Fruit fly (Drosophila melanogaster) whole organism, wandering third instar larva: ENCODE measurements around the gene CG17300.

Experiments used
- Abd-B ChIP-seq: fragments of >200 bp; optimal IDR thresholded peaks from 2 replicates; lab custom pipeline; 2017; ENCODE audit warnings: missing biosample characterization, missing genetic modification characterization
- CG32264 ChIP-seq: fragments of 200-800 bp; sonication (Bioruptor generic); optimal IDR thresholded peaks from 2 replicates; lab custom pipeline; 2016; ENCODE audit warnings: missing biosample characterization, missing genetic modification characterization
- Dfd ChIP-seq: fragments of >200 bp; optimal IDR thresholded peaks from 2 replicates; lab custom pipeline; 2017; ENCODE audit warnings: missing biosample characterization, missing genetic modification characterization
- Dif ChIP-seq: fragments of 200-275, 200-300 bp; sonication (Bioruptor generic); optimal IDR thresholded peaks from 2 replicates; lab custom pipeline; 2018; ENCODE audit warnings: missing biosample characterization, missing genetic modification characterization; ENCODE audit not compliant: partially characterized antibody
- GATAd ChIP-seq: sonication (Bioruptor generic); optimal IDR thresholded peaks from 2 replicates; lab custom pipeline; 2016; ENCODE audit warnings: missing biosample characterization, missing genetic modification characterization
- HLH106 ChIP-seq: fragments of 200-800 bp; optimal IDR thresholded peaks from 3 replicates; lab custom pipeline; 2019; ENCODE audit warnings: missing biosample characterization, mild to moderate bottlenecking, missing genetic modification characterization, moderate library complexity
- Hnf4 ChIP-seq: fragments of 200-800 bp; sonication (Bioruptor generic); optimal IDR thresholded peaks from 2 replicates; lab custom pipeline; 2016; ENCODE audit warnings: missing biosample characterization, mild to moderate bottlenecking, missing genetic modification characterization
- Hr78 ChIP-seq: fragments of >200 bp; optimal IDR thresholded peaks from 2 replicates; lab custom pipeline; 2017; ENCODE audit warnings: missing biosample characterization, missing genetic modification characterization
- Hr83 ChIP-seq: fragments of 200-300 bp; sonication (Bioruptor generic); optimal IDR thresholded peaks from 2 replicates; lab custom pipeline; 2016; ENCODE audit warnings: missing biosample characterization, mild to moderate bottlenecking, missing genetic modification characterization, moderate library complexity; ENCODE audit not compliant: poor library complexity, severe bottlenecking
- Jra ChIP-seq: sonication (Bioruptor generic); optimal IDR thresholded peaks from 2 replicates; lab custom pipeline; 2016; ENCODE audit warnings: missing biosample characterization, missing genetic modification characterization
- Myc ChIP-seq: fragments of >200 bp; optimal IDR thresholded peaks from 2 replicates; lab custom pipeline; 2017
- N ChIP-seq: fragments of >200 bp; optimal IDR thresholded peaks from 2 replicates; lab custom pipeline; 2018; ENCODE audit warnings: missing biosample characterization, missing external identifiers, missing genetic modification characterization
- OdsH ChIP-seq: fragments of 200-800 bp; sonication (Bioruptor generic); optimal IDR thresholded peaks from 2 replicates; lab custom pipeline; 2016; ENCODE audit warnings: missing biosample characterization, mild to moderate bottlenecking, missing genetic modification characterization
- Rel ChIP-seq, 2 experiments: fragments of 200-800 bp; sonication (Bioruptor generic) in 1 of 2; optimal IDR thresholded peaks; 2 replicates in 1 of 2; 3 replicates in 1 of 2; lab custom pipeline; 2016 to 2019; ENCODE audit warnings: mild to moderate bottlenecking in 2 of 2, missing biosample characterization in 2 of 2, missing genetic modification characterization in 2 of 2, moderate library complexity in 1 of 2
- Sp1 ChIP-seq: fragments of 200-800 bp; sonication (Bioruptor generic); optimal IDR thresholded peaks from 3 replicates; lab custom pipeline; 2019; ENCODE audit warnings: missing biosample characterization, mild to moderate bottlenecking, missing genetic modification characterization, moderate library complexity
- Vsx2 ChIP-seq: fragments of 200-300, 225-300 bp; sonication (Bioruptor generic); optimal IDR thresholded peaks from 2 replicates; lab custom pipeline; 2018; ENCODE audit warnings: missing biosample characterization, missing genetic modification characterization; ENCODE audit not compliant: partially characterized antibody
- br ChIP-seq: fragments of 200-800 bp; sonication (Bioruptor generic); optimal IDR thresholded peaks from 2 replicates; lab custom pipeline; 2016; ENCODE audit warnings: missing biosample characterization, missing genetic modification characterization
- dl ChIP-seq, 2 experiments: fragments of 175-275, 200-275 bp in 1 of 2; fragments of 200-275 bp in 1 of 2; sonication (Bioruptor generic); optimal IDR thresholded peaks; lab custom pipeline; 2018; ENCODE audit warnings: mild to moderate bottlenecking in 2 of 2, missing biosample characterization in 2 of 2, missing genetic modification characterization in 2 of 2, moderate library complexity in 2 of 2; ENCODE audit not compliant: partially characterized antibody in 2 of 2, insufficient read depth in 1 of 2
- dmrt93B ChIP-seq: fragments of 200-800 bp; sonication (Bioruptor generic); optimal IDR thresholded peaks from 2 replicates; lab custom pipeline; 2018; ENCODE audit warnings: missing biosample characterization, mild to moderate bottlenecking, missing genetic modification characterization
- dsf ChIP-seq: sonication (Bioruptor generic); optimal IDR thresholded peaks from 2 replicates; lab custom pipeline; 2016; ENCODE audit warnings: missing biosample characterization, missing genetic modification characterization, borderline replicate concordance
- ey ChIP-seq: fragments of 200-800 bp; sonication (Bioruptor generic); optimal IDR thresholded peaks from 2 replicates; lab custom pipeline; 2016; ENCODE audit warnings: missing biosample characterization, missing genetic modification characterization
- foxo ChIP-seq, 2 experiments: fragments of 200-800 bp; sonication (Bioruptor generic); optimal IDR thresholded peaks; 2 replicates in 1 of 2; 3 replicates in 1 of 2; lab custom pipeline; 2016 to 2017; ENCODE audit warnings: missing biosample characterization in 2 of 2, missing genetic modification characterization in 2 of 2
- fru ChIP-seq: fragments of 200-800 bp; sonication (Bioruptor generic); optimal IDR thresholded peaks from 3 replicates; lab custom pipeline; 2016; ENCODE audit warnings: missing biosample characterization, mild to moderate bottlenecking, missing genetic modification characterization
- h ChIP-seq: fragments of 200-800 bp; sonication (Bioruptor generic); optimal IDR thresholded peaks from 3 replicates; lab custom pipeline; 2016; ENCODE audit warnings: missing biosample characterization, mild to moderate bottlenecking, missing genetic modification characterization
- jim ChIP-seq: fragments of 175-275, 200-325 bp; sonication (Bioruptor generic); optimal IDR thresholded peaks from 2 replicates; lab custom pipeline; 2016; ENCODE audit warnings: missing biosample characterization, mild to moderate bottlenecking, missing genetic modification characterization
- lola ChIP-seq: fragments of >200 bp; optimal IDR thresholded peaks from 2 replicates; lab custom pipeline; 2017; ENCODE audit warnings: missing biosample characterization, missing genetic modification characterization
- pan ChIP-seq: fragments of >200 bp; optimal IDR thresholded peaks from 2 replicates; lab custom pipeline; 2017
- psq ChIP-seq: fragments of 200-800 bp; sonication (Bioruptor generic); optimal IDR thresholded peaks from 3 replicates; lab custom pipeline; 2017; ENCODE audit warnings: missing biosample characterization, mild to moderate bottlenecking, missing genetic modification characterization, moderate library complexity
- rgr ChIP-seq: fragments of 200-800 bp; sonication (Bioruptor generic); optimal IDR thresholded peaks from 3 replicates; lab custom pipeline; 2016; ENCODE audit warnings: missing biosample characterization, mild to moderate bottlenecking, missing genetic modification characterization
- sage ChIP-seq: fragments of 200-800 bp; sonication (Bioruptor generic); optimal IDR thresholded peaks from 2 replicates; lab custom pipeline; 2016; ENCODE audit warnings: missing biosample characterization, mild to moderate bottlenecking, missing genetic modification characterization
- sv ChIP-seq: fragments of 200-800 bp; sonication (Bioruptor generic); optimal IDR thresholded peaks from 3 replicates; lab custom pipeline; 2016; ENCODE audit warnings: missing biosample characterization, missing genetic modification characterization
- tai ChIP-seq: sonication (Bioruptor generic); optimal IDR thresholded peaks from 2 replicates; lab custom pipeline; 2016; ENCODE audit warnings: missing biosample characterization, missing genetic modification characterization
- usp ChIP-seq: fragments of >200 bp; optimal IDR thresholded peaks from 2 replicates; lab custom pipeline; 2017; ENCODE audit warnings: missing biosample characterization, missing genetic modification characterization
- woc ChIP-seq: sonication (Bioruptor generic); optimal IDR thresholded peaks from 2 replicates; lab custom pipeline; 2016; ENCODE audit warnings: missing biosample characterization, mild to moderate bottlenecking, missing genetic modification characterization

Gene CG17300

dm6 chr3L:13113970-13114392 is 26.9 kb upstream of the CG17300 start, which contains the start of gene trn (continued):
- TF ChIP-seq CG32264 (GFP tag; lab: Kevin White, UChicago): no peak

- TF ChIP-seq Hr78 (no peak), dmrt93B (GFP tag; lab: Kevin White, UChicago) (no peak)
- TF ChIP-seq, all 38 proteins: peak for 0
Measured at dm6 chr3L:13111422-13111821, 24.3 kb upstream of the CG17300 start.

dm6 chr3L:13109362-13109761 is 22.3 kb upstream of the CG17300 start:
- TF ChIP-seq OdsH (no peak), sage (GFP tag; lab: Kevin White, UChicago) (no peak), sv (GFP tag; lab: Kevin White, UChicago) (no peak), h (GFP tag; lab: Kevin White, UChicago) (no peak), Hr83 (GFP tag; lab: Kevin White, UChicago) (no peak), GATAd (GFP tag; lab: Kevin White, UChicago) (no peak), pan (no peak), Rel (GFP tag; optimal IDR thresholded peaks at IDR 0.05; lab: Kevin White, UChicago) (no peak), Rel (tag; optimal IDR thresholded peaks at IDR 0.05; lab: Kevin White, UChicago) (no peak), N (no peak)

dm6 chr3L:13108354-13108882 is 21.3 kb upstream of the CG17300 start:
- no peak for TF ChIP-seq Sp1
- no peak for TF ChIP-seq jim (GFP tag; lab: Kevin White, UChicago)
- no peak for TF ChIP-seq Hnf4 (GFP tag; lab: Kevin White, UChicago)

dm6 chr3L:13107307-13107938 is 20.3 kb upstream of the CG17300 start:
- peak; percentile 14 for TF ChIP-seq Jra (GFP tag; lab: Kevin White, UChicago)
- no peak for TF ChIP-seq dl (GFP tag; optimal IDR thresholded peaks at IDR 0.05; lab: Kevin White, UChicago; ENCODE audit: insufficient read depth in 1 of 2, partially characterized antibody in 2 of 2)
- TF ChIP-seq jim (GFP tag; lab: Kevin White, UChicago): no peak
- TF ChIP-seq br (GFP tag; lab: Kevin White, UChicago): peak; percentile 71
- TF ChIP-seq woc (GFP tag; lab: Kevin White, UChicago): peak; percentile 73
- TF ChIP-seq OdsH: peak; percentile 35
- TF ChIP-seq usp (GFP tag; lab: Kevin White, UChicago): no peak
- no peak for TF ChIP-seq dsf (GFP tag; lab: Kevin White, UChicago)
- TF ChIP-seq Dif (GFP tag; lab: Kevin White, UChicago): peak; percentile 19
- peak; percentile 62 for TF ChIP-seq h (GFP tag; lab: Kevin White, UChicago)
- TF ChIP-seq Sp1: peak; percentile 25
- TF ChIP-seq rgr (GFP tag; lab: Kevin White, UChicago): peak; percentile 19
- peak; percentile 50 for TF ChIP-seq Hnf4 (GFP tag; lab: Kevin White, UChicago)
- no peak for TF ChIP-seq Myc (lab: Kevin White, UChicago)
- TF ChIP-seq dmrt93B (GFP tag; lab: Kevin White, UChicago): no peak
- TF ChIP-seq sage (GFP tag; lab: Kevin White, UChicago): no peak
- peak; percentile 20 for TF ChIP-seq HLH106 (tag; lab: Kevin White, UChicago)
- TF ChIP-seq N: no peak
- peak in 1 of 2 experiments; percentile 69 for TF ChIP-seq foxo (GFP tag; optimal IDR thresholded peaks at IDR 0.05; lab: Kevin White, UChicago)
- TF ChIP-seq pan: no peak
- TF ChIP-seq lola (GFP tag; lab: Kevin White, UChicago): no peak
- TF ChIP-seq fru (GFP tag; lab: Kevin White, UChicago): peak; percentile 75
- TF ChIP-seq ey: peak; percentile 56
- TF ChIP-seq tai (GFP tag; lab: Kevin White, UChicago): no peak
- no peak for TF ChIP-seq Hr78
- no peak for TF ChIP-seq Vsx2 (GFP tag; lab: Kevin White, UChicago)
- no peak for TF ChIP-seq sv (GFP tag; lab: Kevin White, UChicago)
- peak; percentile 21 for TF ChIP-seq psq (GFP tag; lab: Kevin White, UChicago)
- no peak for TF ChIP-seq GATAd (GFP tag; lab: Kevin White, UChicago)
- no peak for TF ChIP-seq Dfd
- TF ChIP-seq Abd-B (GFP tag; lab: Kevin White, UChicago): no peak
